Fruit fly (Drosophila melanogaster) whole organism, pupa: ENCODE results near the gene cad.
A peak's percentile ranks its signal among the peaks of the same experiment; 100 is the strongest.

Source experiments
- CG10348 ChIP-seq: fragments of 200-800 bp; sonication (Bioruptor generic); IDR thresholded peaks from 2 replicates; pipeline ENCODE4 v1.3.6; 2022; ENCODE audit warnings: missing biosample characterization, missing genetic modification characterization
- CG13204 ChIP-seq: fragments of 200-800 bp; sonication (Bioruptor generic); optimal IDR thresholded peaks from 2 replicates; lab custom pipeline; 2018; ENCODE audit warnings: missing biosample characterization, mild to moderate bottlenecking, missing genetic modification characterization, moderate library complexity
- CG32121 ChIP-seq: fragments of 200-800 bp; sonication (Bioruptor generic); IDR thresholded peaks from 2 replicates; pipeline ENCODE4 v1.3.6; 2022; ENCODE audit warnings: missing biosample characterization, missing genetic modification characterization
- CG34367 ChIP-seq: fragments of 200-800 bp; sonication (Bioruptor generic); optimal IDR thresholded peaks from 2 replicates; lab custom pipeline; 2018; ENCODE audit warnings: missing biosample characterization, mild to moderate bottlenecking, missing genetic modification characterization
- CG4496 ChIP-seq: fragments of 200-800 bp; sonication (Bioruptor generic); IDR thresholded peaks from 3 replicates; pipeline ENCODE4 v1.3.6; 2022; ENCODE audit warnings: missing biosample characterization, missing genetic modification characterization
- CG8301 ChIP-seq: fragments of 200-800 bp; sonication (Bioruptor generic); optimal IDR thresholded peaks from 2 replicates; lab custom pipeline; 2018; ENCODE audit warnings: missing biosample characterization, mild to moderate bottlenecking, missing genetic modification characterization
- CG9948 ChIP-seq: fragments of 200-800 bp; sonication (Bioruptor generic); optimal IDR thresholded peaks from 2 replicates; lab custom pipeline; 2018; ENCODE audit warnings: missing biosample characterization, mild to moderate bottlenecking, missing genetic modification characterization, moderate library complexity
- D1 ChIP-seq: fragments of 200-800 bp; sonication (Bioruptor generic); optimal IDR thresholded peaks from 2 replicates; lab custom pipeline; 2018; ENCODE audit warnings: missing biosample characterization, mild to moderate bottlenecking, missing genetic modification characterization, moderate library complexity
- EcR ChIP-seq: fragments of 200-800 bp; sonication (Bioruptor generic); optimal IDR thresholded peaks from 3 replicates; lab custom pipeline; 2019; ENCODE audit warnings: missing biosample characterization, missing genetic modification characterization, mild to moderate bottlenecking, moderate library complexity, missing genetic modification reagents
- Pif1A ChIP-seq: fragments of 200-800 bp; sonication (Bioruptor generic); optimal IDR thresholded peaks from 3 replicates; lab custom pipeline; 2016; ENCODE audit warnings: missing biosample characterization, missing genetic modification characterization
- fd96Ca ChIP-seq: fragments of 200-800 bp; sonication (Bioruptor generic); IDR thresholded peaks from 3 replicates; pipeline ENCODE4 v1.3.6; 2022; ENCODE audit warnings: missing biosample characterization, missing genetic modification characterization
- gl ChIP-seq: fragments of 200-800 bp; sonication (Bioruptor generic); optimal IDR thresholded peaks from 2 replicates; lab custom pipeline; 2018; ENCODE audit warnings: missing biosample characterization, mild to moderate bottlenecking, missing genetic modification characterization

dm6 chr2L:20793881-20794280 lies 23.4 kb downstream of the cad start:
- TF ChIP-seq EcR (GFP tag; lab: Kevin White, UChicago), result no peak
- TF ChIP-seq CG10348 (GFP tag; lab: Robert Waterston, UW), result no peak
- TF ChIP-seq CG8301 (tag; lab: Kevin White, UChicago), result no peak
- TF ChIP-seq CG4496 (GFP tag; lab: Robert Waterston, UW), result peak; percentile 56; the same call in 1 of the 3 replicates
- no peak for TF ChIP-seq CG34367 (tag; lab: Kevin White, UChicago)
- TF ChIP-seq CG32121 (GFP tag; lab: Robert Waterston, UW), result no peak
- TF ChIP-seq D1 (tag; lab: Kevin White, UChicago), result no peak
- TF ChIP-seq CG9948, result no peak
- peak; percentile 6 for TF ChIP-seq Pif1A
- no peak for TF ChIP-seq gl (tag; lab: Kevin White, UChicago)
- TF ChIP-seq fd96Ca (GFP tag; lab: Robert Waterston, UW), result no peak
- no peak for TF ChIP-seq CG13204 (GFP tag; lab: Kevin White, UChicago)
